Worm (Caenorhabditis elegans): ENCODE results near the gene clc-23.

DNA sequence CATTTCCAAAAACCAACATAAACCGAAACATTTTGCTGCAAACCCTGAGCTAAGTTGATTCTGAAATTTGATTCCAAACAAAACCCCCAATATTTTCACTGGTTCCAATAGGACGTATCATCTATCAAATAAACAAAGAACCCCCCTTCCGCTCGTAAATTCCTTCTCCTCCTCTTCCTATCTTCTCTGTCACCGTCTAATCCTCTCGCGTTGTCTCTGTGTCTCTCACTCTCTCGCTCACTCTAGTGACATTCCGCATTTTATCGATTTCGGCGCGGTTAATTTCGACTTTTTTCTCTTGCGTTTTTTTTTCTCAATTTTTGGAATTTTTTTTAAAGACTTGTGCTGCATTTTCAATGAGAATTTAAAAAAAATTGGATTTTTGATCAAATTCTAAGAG, 38.8 kb upstream of the clc-23 start:
- TF ChIP-seq him-1 (tag; optimal IDR thresholded peaks at IDR 0.05), result no peak
- TF ChIP-seq W03F9.2 (tag; optimal IDR thresholded peaks at IDR 0.05), result no peak
- TF ChIP-seq dao-5 (tag; optimal IDR thresholded peaks at IDR 0.05), result no peak

Data from whole organism, L4/young adult.